Worm (Caenorhabditis elegans) whole organism, L4/young adult: ENCODE measurements around the gene usp-50.

Source experiments
- dao-5 ChIP-seq: sonication (generic microtip); optimal IDR thresholded peaks from 2 replicates; lab custom pipeline; 2016; ENCODE audit warnings: missing genotype, missing genetic modification characterization, moderate library complexity, missing compliant biosample characterization
- him-1 ChIP-seq: sonication (generic microtip); optimal IDR thresholded peaks from 2 replicates; lab custom pipeline; 2016; ENCODE audit warnings: missing genotype, missing genetic modification reagents, missing genetic modification characterization, missing compliant biosample characterization

- no peak for TF ChIP-seq him-1 (tag; lab: Kevin White, UChicago)
- TF ChIP-seq dao-5: no peak
Observed at ce11 chrV:17947266-17947665, 22.6 kb downstream of the usp-50 start.
